Worm (Caenorhabditis elegans) whole organism, early embryonic: ENCODE data around the gene sru-42.
"Not testable (repeated sequence)": the region's sequence is repeated elsewhere in the genome, so short reads cannot be mapped to it uniquely, and the experiment has no call there.

Experiments
- B0310.2 ChIP-seq: sonication (generic microtip); optimal IDR thresholded peaks from 2 replicates; lab custom pipeline; 2016; ENCODE audit warnings: mild to moderate bottlenecking, missing genetic modification characterization, missing compliant biosample characterization
- F13C5.2 ChIP-seq: sonication (generic microtip); optimal IDR thresholded peaks from 2 replicates; lab custom pipeline; 2017; ENCODE audit warnings: mild to moderate bottlenecking, missing genetic modification characterization, inconsistent platforms, missing compliant biosample characterization
- aly-1 ChIP-seq: sonication (generic microtip); optimal IDR thresholded peaks from 2 replicates; lab custom pipeline; 2016; ENCODE audit warnings: missing genetic modification characterization, missing compliant biosample characterization
- ama-1 ChIP-seq: fragments of 150-350 bp; optimal IDR thresholded peaks from 2 replicates; lab custom pipeline; 2014
- ceh-13 ChIP-seq: fragments of 200-800 bp; sonication (Bioruptor generic); optimal IDR thresholded peaks from 2 replicates; lab custom pipeline; 2018; ENCODE audit warnings: mild to moderate bottlenecking, missing genetic modification characterization, missing compliant biosample characterization
- ceh-36 ChIP-seq: sonication (generic microtip); optimal IDR thresholded peaks from 2 replicates; lab custom pipeline; 2016; ENCODE audit warnings: missing genetic modification characterization, inconsistent platforms, missing compliant biosample characterization
- ets-7 ChIP-seq: sonication (generic microtip); optimal IDR thresholded peaks from 2 replicates; lab custom pipeline; 2016; ENCODE audit warnings: missing genotype, missing genetic modification characterization, missing compliant biosample characterization
- flt-1 ChIP-seq: fragments of 200-800 bp; sonication (Bioruptor generic); IDR thresholded peaks from 2 replicates; pipeline ENCODE4 v1.3.6; 2022; ENCODE audit warnings: missing genetic modification characterization, missing compliant biosample characterization
- hmbx-1 ChIP-seq: sonication (generic microtip); optimal IDR thresholded peaks from 2 replicates; lab custom pipeline; 2016; ENCODE audit warnings: mild to moderate bottlenecking, missing genetic modification characterization, missing compliant biosample characterization
- hmg-4 ChIP-seq: fragments of 200-800 bp; sonication (Bioruptor generic); optimal IDR thresholded peaks from 2 replicates; lab custom pipeline; 2018; ENCODE audit warnings: mild to moderate bottlenecking, missing genetic modification characterization, missing compliant biosample characterization
- hnd-1 ChIP-seq: sonication (generic microtip); optimal IDR thresholded peaks from 2 replicates; lab custom pipeline; 2016; ENCODE audit warnings: missing genetic modification characterization, missing compliant biosample characterization
- pes-1 ChIP-seq: fragments of 200-800 bp; sonication (Bioruptor generic); IDR thresholded peaks from 2 replicates; pipeline ENCODE4 v1.3.6; 2022; ENCODE audit warnings: missing genetic modification reagents, missing genetic modification characterization, missing compliant biosample characterization
- scrt-1 ChIP-seq: fragments of 200-800 bp; sonication (Bioruptor generic); IDR thresholded peaks from 2 replicates; pipeline ENCODE4 v1.3.6; 2022; ENCODE audit warnings: missing genetic modification characterization, missing compliant biosample characterization
- sea-1 ChIP-seq: fragments of 200-800 bp; sonication (Bioruptor generic); conservative IDR thresholded peaks from 2 replicates; pipeline ENCODE4 v1.3.6; 2022; ENCODE audit warnings: missing genetic modification characterization, missing compliant biosample characterization
- tbx-11 ChIP-seq: fragments of 200-800 bp; sonication (Bioruptor generic); IDR thresholded peaks from 2 replicates; pipeline ENCODE4 v1.3.6; 2022; ENCODE audit warnings: missing genetic modification characterization, missing compliant biosample characterization
- tbx-37 ChIP-seq: fragments of 200-800 bp; sonication (Bioruptor generic); conservative IDR thresholded peaks from 2 replicates; pipeline ENCODE4 v1.3.6; 2022; ENCODE audit warnings: missing genetic modification reagents, missing genetic modification characterization, missing compliant biosample characterization
- tra-4 ChIP-seq: sonication (generic microtip); optimal IDR thresholded peaks from 2 replicates; lab custom pipeline; 2017; ENCODE audit warnings: missing genetic modification characterization, missing compliant biosample characterization

The sru-42 gene

DNA sequence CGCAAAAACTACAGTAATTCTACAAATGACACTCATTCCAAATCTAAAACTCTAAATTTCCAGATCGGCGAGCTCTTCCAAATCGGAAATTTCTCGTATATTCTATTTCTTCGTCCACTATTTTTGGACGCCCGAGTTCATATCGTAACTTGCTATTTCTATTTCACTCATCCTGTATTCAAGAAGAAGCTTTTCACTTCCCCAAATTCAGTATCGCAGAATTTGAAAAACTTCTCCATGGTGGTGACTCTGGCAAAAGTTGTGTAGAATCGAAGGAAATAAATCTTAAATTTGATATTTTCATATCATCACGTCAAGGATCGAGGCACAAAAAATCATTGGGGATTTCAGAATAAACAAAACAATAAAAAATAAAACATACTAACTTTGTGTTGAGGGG lies 1.9 kb downstream of the sru-42 start:
- no peak for TF ChIP-seq pes-1 (GFP tag; lab: Robert Waterston, UW)
- TF ChIP-seq hmbx-1 (tag; lab: Kevin White, UChicago) = no peak
- no peak for TF ChIP-seq F13C5.2

DNA sequence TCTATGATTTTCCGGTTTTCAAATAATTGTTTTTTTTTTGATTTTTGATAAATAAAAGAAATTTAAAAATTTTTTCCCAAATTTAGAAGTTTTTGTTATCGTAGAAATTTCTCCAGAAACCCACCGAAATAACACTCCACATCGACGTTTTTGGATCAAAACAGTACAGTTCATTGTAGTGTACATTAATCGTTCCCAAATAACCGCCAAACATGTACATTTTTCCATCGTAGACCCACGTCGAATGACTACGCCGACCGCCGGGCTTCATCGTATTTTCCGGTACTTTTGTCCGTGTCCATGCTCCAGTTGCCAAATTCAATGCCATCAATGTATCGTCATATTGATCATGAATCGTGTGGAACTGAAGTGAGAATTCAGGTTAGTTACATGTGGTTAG lies 3.9 kb downstream of the sru-42 start, which contains the start of gene F53E4.2:
TSS of gene F53E4.2 (plus strand) at position 301 of the 400 bp plus-strand sequence.
- TF ChIP-seq pes-1 (GFP tag; lab: Robert Waterston, UW) (no peak), ets-7 (tag; lab: Kevin White, UChicago) (no peak), ceh-13 (GFP tag; lab: Kevin White, UChicago) (no peak), F13C5.2 (no peak), hnd-1 (tag; lab: Kevin White, UChicago) (no peak), tbx-37 (GFP tag; lab: Robert Waterston, UW) (no peak), tra-4 (tag; lab: Kevin White, UChicago) (no peak), hmbx-1 (tag; lab: Kevin White, UChicago) (no peak), tbx-11 (no peak), sea-1 (no peak), B0310.2 (tag; lab: Kevin White, UChicago) (no peak), hmg-4 (GFP tag; lab: Kevin White, UChicago) (no peak), aly-1 (no peak), ama-1 (no peak), scrt-1 (GFP tag; lab: Robert Waterston, UW) (no peak), flt-1 (GFP tag; lab: Robert Waterston, UW) (no peak), ceh-36 (tag; lab: Kevin White, UChicago) (no peak)

DNA sequence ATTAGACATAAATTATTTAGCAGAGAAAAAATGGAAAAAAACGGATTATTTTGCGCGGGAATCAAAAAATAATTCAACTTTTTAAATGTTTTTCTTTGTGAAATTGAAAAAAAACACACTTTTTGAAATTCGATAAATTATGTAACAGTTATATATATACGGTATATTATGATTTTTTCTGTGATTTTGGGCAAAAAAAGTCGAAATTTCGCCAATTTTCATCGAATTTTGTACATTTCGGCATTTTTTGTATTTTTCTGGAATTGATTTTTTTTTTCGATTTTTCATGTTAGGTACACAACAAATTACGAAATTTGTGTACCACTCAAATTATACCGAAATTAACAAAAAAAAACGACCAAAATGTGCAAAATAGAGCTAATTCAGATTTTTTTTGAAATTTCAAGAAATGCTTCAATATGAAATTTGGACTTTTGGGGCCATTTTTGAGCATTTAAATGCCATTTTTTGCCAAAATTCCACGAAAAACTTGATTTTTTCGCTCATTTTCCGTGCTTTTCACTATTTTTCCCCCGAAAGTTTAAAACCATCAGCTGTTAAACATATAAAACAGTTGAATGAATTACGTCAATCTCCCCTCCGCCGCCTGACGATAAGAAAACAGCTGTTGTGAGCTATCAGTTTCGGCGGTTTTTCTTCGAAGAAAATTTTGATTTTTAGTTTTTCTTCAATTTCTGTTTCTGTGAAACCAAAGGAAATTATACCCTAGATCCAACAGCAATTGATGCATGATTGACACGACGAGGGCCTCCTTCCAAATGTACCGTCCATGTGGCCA lies 8.2 kb downstream of the sru-42 start:
- TF ChIP-seq pes-1 (GFP tag; lab: Robert Waterston, UW) = no peak

DNA sequence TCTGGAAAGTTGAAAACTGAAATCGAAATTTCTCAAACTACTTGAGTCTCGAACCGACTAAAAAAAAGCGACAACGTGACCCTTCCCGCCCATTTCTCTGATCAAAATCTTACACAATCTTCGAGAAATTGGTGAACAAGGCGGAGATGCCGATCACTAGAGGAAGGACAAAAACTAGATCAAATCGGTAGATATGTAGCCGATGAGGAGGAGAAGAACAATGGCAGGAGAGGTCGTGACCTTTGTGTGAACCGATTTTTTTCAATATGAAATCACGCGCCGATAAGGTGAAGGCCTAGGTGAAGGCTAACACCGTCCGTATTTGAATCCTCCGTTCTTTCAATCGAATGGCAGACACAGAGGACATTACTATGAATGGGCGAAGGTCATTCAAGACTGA lies 10.7 kb downstream of the sru-42 start:
- TF ChIP-seq F13C5.2 (no peak), tra-4 (tag; lab: Kevin White, UChicago) (no peak), hmbx-1 (tag; lab: Kevin White, UChicago) (no peak), ama-1 (no peak), tbx-11 (no peak), pes-1 (GFP tag; lab: Robert Waterston, UW) (no peak), tbx-37 (GFP tag; lab: Robert Waterston, UW) (no peak)

DNA sequence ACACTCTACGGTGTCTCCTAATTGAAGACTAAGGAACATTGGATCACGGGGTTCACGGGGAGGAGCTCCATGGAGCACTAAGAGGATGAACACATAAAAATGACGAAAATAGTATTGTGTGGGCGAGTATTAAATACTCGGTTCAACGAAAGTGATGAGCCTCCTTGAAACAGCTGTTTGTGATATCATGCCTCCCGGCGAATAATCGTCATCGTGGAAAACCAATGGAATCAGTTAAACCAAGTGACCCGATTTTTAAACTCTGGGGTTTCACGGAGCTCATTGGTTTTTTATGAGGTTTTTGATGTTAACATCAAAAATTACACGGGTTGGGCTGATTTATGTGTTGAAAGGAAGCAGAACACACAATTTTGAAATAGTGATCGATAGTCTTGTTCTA lies 11.3 kb downstream of the sru-42 start:
- no peak for TF ChIP-seq B0310.2 (tag; lab: Kevin White, UChicago)
- TF ChIP-seq ceh-13 (GFP tag; lab: Kevin White, UChicago) = no peak
- no peak for TF ChIP-seq hnd-1 (tag; lab: Kevin White, UChicago)
- no peak for TF ChIP-seq scrt-1 (GFP tag; lab: Robert Waterston, UW)
- TF ChIP-seq sea-1 = no peak
- no peak for TF ChIP-seq aly-1
- TF ChIP-seq tra-4 (tag; lab: Kevin White, UChicago) = no peak
- TF ChIP-seq tbx-37 (GFP tag; lab: Robert Waterston, UW) = no peak
- no peak for TF ChIP-seq ama-1
- no peak for TF ChIP-seq pes-1 (GFP tag; lab: Robert Waterston, UW)
- TF ChIP-seq flt-1 (GFP tag; lab: Robert Waterston, UW) = no peak
- no peak for TF ChIP-seq F13C5.2
- TF ChIP-seq ceh-36 (tag; lab: Kevin White, UChicago) = no peak
- TF ChIP-seq hmg-4 (GFP tag; lab: Kevin White, UChicago) = no peak
- TF ChIP-seq tbx-11 = no peak
- TF ChIP-seq ets-7 (tag; lab: Kevin White, UChicago) = no peak
- no peak for TF ChIP-seq hmbx-1 (tag; lab: Kevin White, UChicago)

DNA sequence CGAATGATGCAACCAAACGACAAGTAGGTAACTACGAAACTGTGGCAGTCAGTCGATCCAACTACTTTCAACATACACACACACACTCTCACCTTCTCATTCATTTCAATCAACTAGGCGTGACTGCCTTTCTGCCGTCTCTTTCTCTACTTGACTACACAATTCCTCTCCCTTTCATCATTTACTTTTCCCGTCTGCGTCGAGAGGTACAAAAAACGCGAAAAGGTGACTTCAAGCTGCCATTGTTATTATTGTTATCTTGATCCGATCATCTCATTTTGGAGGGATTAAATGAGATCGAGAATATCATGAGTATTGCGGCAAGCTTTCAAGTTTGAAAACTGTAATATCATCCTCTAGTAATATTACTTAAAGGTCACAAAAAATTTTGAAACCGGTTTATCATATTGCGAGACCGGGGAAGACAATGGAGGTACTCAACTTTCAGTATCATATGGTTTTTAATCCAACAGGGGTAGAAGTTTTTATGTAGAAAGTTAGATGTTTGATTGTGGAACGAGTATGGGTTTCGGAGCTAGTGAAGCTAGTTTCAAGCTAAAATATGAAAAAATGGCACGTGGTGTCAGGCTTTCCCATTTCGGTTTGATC lies 13.9 kb downstream of the sru-42 start:
- TF ChIP-seq tbx-37 (GFP tag; lab: Robert Waterston, UW) = no peak
- TF ChIP-seq ceh-36 (tag; lab: Kevin White, UChicago) = peak; percentile 3

DNA sequence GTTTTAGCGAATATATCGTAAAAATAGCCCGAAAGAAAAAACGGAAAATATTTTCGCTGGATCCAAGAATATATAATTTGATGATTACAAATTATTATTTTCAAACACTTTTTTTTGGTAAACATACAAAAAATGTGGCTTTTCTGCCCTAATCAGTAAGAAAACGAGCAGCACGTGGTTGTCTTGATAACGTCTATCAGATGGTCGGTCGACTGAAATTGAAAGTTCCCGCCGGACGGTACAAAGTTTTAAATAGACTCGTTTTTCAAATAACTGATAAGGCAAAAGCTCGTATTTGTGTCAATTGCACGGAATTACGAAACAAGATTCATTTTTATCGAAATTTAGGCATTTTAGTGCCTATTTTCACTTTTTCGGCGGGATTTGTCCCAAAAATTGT lies 16.5 kb downstream of the sru-42 start:
- no peak for TF ChIP-seq flt-1 (GFP tag; lab: Robert Waterston, UW)
- no peak for TF ChIP-seq hmbx-1 (tag; lab: Kevin White, UChicago)
- TF ChIP-seq ceh-13 (GFP tag; lab: Kevin White, UChicago) = no peak
- TF ChIP-seq ceh-36 (tag; lab: Kevin White, UChicago) = no peak
- TF ChIP-seq tbx-37 (GFP tag; lab: Robert Waterston, UW) = no peak
- TF ChIP-seq F13C5.2 = no peak
- no peak for TF ChIP-seq hnd-1 (tag; lab: Kevin White, UChicago)

DNA sequence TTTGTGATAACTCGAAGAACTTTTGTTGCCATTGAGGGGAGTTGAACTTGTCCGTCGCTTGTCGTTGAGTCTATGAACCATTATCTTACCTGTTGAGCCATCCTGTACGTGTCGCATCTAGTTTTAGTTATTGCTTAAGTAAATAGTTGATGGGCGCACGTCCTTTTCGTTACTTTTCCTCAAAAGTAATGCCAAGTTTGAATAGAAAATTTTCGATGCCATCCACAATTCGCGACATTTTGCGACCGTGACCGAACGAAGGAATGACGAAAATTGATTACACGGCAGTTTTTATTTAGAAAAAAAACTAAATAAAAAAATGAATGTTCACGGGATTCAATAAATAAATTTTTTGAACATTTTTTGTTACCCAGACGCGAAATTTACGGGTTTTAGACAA lies 17.9 kb downstream of the sru-42 start, which contains the start of gene F53E4.1:
TSS of gene F53E4.1 (minus strand) at position 101 of the 400 bp plus-strand sequence.
- not testable (repeated sequence) for TF ChIP-seq ceh-13 (GFP tag; lab: Kevin White, UChicago); tbx-11; hmg-4 (GFP tag; lab: Kevin White, UChicago)
